Fruit fly (Drosophila melanogaster): Measurements from ENCODE around the gene CG12576.
A peak's percentile ranks its signal among the peaks of the same experiment; 100 is the strongest.

CG12576 gene

DNA sequence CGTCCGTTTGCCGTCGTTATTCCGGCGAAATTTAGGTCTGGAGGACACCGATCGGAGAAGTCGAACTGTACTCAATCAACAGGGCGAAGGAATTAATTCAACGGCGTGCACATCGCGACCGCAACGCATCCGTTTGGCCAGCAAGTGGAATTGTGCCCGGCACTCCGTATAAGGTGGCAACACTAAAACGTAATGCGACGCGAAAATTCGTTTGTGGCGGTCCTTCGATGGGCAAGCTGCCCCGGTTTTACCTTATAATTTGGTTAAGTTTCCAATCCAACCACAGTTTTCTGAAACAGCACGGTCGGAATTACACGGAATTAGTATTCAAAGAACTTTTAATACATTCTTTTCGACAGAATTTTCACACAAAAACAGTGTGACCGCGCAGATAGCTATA is 27.1 kb downstream of the CG12576 start, which contains the start of gene wap:
TSS of gene wap (minus strand) at position 400 of the 400 bp plus-strand sequence.
- TF ChIP-seq Crg-1 (GFP tag; optimal IDR thresholded peaks at IDR 0.05) (no peak), CG14711 (tag; optimal IDR thresholded peaks at IDR 0.05) (peak; percentile 62)

DNA sequence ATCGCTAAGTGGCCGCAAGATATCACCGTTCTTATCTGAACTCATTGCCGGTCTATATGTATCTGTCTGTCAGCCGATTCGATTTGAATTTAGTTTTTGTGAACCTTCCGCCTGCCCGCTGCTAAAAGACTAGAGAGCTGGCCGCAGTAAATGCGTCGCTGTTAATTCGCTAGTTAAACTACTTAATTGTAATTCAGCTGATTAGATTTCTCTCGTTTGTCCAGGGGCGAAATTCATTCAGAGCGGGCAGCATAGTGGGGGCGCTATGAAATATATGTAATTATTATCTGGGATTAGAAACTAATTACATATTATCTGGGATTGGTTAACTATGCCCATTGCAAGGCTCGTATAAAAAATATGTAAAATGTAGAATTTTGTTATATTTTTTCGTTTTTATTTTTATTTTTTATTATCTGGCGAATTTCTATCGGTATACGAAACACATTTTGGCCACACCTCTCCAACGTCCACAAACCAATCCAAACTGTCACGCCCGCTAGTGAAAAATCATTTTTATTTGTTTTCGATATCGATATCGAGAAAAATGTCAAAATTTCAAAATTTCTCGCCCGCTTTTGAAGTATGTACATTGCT is 32.9 kb downstream of the CG12576 start, which contains the start of the genes CG14615 and tilB:
TSS of gene CG14615 (minus strand) at position 301 of the 597 bp plus-strand sequence.
TSS of gene tilB (plus strand) at position 547 of the 597 bp plus-strand sequence.
- TF ChIP-seq tj (GFP tag; optimal IDR thresholded peaks at IDR 0.05) (no peak), CG11617 (GFP tag; optimal IDR thresholded peaks at IDR 0.05) (peak; percentile 49), Clk (GFP tag; optimal IDR thresholded peaks at IDR 0.05) (no peak), pad (GFP tag; optimal IDR thresholded peaks at IDR 0.05) (peak; percentile 21), cic (GFP tag; optimal IDR thresholded peaks at IDR 0.05) (peak; percentile 56), CG14711 (tag; optimal IDR thresholded peaks at IDR 0.05) (peak; percentile 55), kay (GFP tag; ENCODE audit: borderline replicate concordance) (peak; percentile 30), CG5204 (GFP tag; optimal IDR thresholded peaks at IDR 0.05) (peak; percentile 42), toe (GFP tag; optimal IDR thresholded peaks at IDR 0.05) (peak; percentile 28), CG7045 (GFP tag; optimal IDR thresholded peaks at IDR 0.05) (peak; percentile 24), Mnt (GFP tag; optimal IDR thresholded peaks at IDR 0.05) (peak; percentile 52), ovo (GFP tag; optimal IDR thresholded peaks at IDR 0.05) (no peak), cnc (optimal IDR thresholded peaks at IDR 0.05) (no peak), CG33017 (tag; optimal IDR thresholded peaks at IDR 0.05) (peak; percentile 39), CG7101 (tag; optimal IDR thresholded peaks at IDR 0.05) (peak; percentile 63), Crg-1 (GFP tag; optimal IDR thresholded peaks at IDR 0.05) (peak; percentile 18), CG12768 (GFP tag; optimal IDR thresholded peaks at IDR 0.05) (peak; percentile 68)

DNA sequence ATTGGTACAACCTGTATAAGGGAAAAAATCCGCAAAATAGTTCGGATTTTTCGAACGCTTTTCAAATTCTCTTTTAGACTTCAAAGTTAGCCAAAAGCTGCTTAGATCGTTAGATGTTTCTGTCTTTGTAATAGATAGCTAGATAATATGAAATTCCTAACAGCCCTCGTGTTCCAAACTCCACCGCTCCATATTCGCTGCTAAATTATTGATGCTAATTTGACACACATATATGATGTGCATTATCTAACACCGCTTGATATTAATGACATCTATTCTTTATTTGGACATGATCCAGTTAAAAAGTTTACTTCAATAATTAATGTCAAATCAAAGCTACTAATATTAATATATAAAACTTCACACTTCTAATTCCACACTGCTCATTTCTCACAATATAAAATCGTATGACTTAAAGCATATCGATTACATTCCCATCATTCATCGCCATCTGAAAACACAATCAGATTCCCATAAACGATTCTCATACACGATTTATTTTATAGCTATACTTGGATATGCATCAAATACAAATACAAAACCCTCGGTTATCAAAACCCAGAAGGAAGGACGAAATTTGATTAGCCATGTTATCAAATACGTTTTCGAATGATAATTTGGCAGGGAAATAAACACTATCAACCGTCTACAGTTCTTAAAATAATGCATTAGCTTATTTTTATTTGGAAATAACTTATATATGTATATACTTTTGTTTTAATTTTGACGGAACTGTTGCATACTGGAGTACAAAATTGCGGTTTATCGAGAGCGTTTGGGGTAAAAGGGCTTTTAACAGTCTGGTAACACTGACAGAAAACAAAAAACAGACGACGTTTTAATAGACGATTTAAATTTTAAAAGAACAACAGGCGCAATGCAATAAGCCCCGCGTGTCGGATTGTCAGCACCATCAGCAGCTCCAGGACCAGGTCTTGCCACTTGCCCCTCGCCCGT is 37.9 kb downstream of the CG12576 start, which contains the start of gene CG14621:
TSS of gene CG14621 (plus strand) at position 274 of the 957 bp plus-strand sequence.
- TF ChIP-seq CG1620 (GFP tag; optimal IDR thresholded peaks at IDR 0.05), result peak; percentile 21
- no peak for TF ChIP-seq cic (GFP tag; optimal IDR thresholded peaks at IDR 0.05)
- TF ChIP-seq bab1 (GFP tag; optimal IDR thresholded peaks at IDR 0.05), result peak; percentile 61
- TF ChIP-seq CG7101 (tag; optimal IDR thresholded peaks at IDR 0.05), result peak; percentile 13
- no peak for TF ChIP-seq tj (GFP tag; optimal IDR thresholded peaks at IDR 0.05)
- TF ChIP-seq toe (GFP tag; optimal IDR thresholded peaks at IDR 0.05), result no peak
- TF ChIP-seq CG14711 (tag; optimal IDR thresholded peaks at IDR 0.05), result peak; percentile 5
- TF ChIP-seq pad (GFP tag; optimal IDR thresholded peaks at IDR 0.05), result peak; percentile 52

DNA sequence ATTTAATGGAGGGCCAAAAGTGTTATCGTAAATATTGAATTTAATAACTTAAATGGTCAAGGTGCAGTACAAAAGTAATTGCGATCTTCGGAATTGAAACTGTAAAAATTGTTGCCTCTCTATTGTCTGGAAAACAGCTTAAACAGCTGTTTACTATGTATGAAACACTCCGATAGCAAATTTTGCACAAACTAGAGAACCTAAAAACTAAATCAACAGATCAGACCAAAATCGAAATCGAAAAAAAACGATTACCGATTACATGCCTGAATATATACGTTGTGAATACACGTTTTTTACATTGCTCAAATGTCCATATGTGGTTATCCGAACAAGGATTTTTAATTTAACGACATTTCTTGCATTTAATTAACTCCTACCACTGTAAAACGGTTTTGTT is 38.6 kb downstream of the CG12576 start:
- TF ChIP-seq Clk (GFP tag; optimal IDR thresholded peaks at IDR 0.05) (no peak), CG14711 (tag; optimal IDR thresholded peaks at IDR 0.05) (no peak), kay (GFP tag; ENCODE audit: borderline replicate concordance) (peak; percentile 51), CG5204 (GFP tag; optimal IDR thresholded peaks at IDR 0.05) (no peak), ovo (GFP tag; optimal IDR thresholded peaks at IDR 0.05) (no peak), Mnt (GFP tag; optimal IDR thresholded peaks at IDR 0.05) (no peak), Hr96 (GFP tag; optimal IDR thresholded peaks at IDR 0.05) (no peak), bab1 (GFP tag; optimal IDR thresholded peaks at IDR 0.05) (no peak)

DNA sequence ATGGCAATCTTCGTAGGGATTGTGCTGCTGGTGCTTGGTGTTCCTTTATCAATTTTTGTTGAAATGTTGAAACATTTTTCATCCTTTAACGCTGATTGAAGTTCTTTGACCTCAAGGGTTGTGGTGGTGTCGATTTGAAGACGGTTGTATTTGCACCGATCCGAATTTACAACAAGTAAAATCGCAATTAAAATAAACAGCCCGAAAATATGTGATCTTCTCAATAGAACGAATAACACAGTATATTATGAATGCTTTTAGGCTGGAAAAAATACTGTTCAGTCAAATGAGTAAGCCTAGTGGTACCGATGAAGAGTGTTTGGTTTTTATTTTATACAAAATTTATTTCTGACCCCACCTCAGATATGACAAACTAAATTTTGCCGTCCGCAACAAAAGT is 39.1 kb downstream of the CG12576 start:
- TF ChIP-seq CG14711 (tag; optimal IDR thresholded peaks at IDR 0.05) (no peak), ovo (GFP tag; optimal IDR thresholded peaks at IDR 0.05) (no peak), kay (GFP tag; ENCODE audit: borderline replicate concordance) (peak; percentile 43)

DNA sequence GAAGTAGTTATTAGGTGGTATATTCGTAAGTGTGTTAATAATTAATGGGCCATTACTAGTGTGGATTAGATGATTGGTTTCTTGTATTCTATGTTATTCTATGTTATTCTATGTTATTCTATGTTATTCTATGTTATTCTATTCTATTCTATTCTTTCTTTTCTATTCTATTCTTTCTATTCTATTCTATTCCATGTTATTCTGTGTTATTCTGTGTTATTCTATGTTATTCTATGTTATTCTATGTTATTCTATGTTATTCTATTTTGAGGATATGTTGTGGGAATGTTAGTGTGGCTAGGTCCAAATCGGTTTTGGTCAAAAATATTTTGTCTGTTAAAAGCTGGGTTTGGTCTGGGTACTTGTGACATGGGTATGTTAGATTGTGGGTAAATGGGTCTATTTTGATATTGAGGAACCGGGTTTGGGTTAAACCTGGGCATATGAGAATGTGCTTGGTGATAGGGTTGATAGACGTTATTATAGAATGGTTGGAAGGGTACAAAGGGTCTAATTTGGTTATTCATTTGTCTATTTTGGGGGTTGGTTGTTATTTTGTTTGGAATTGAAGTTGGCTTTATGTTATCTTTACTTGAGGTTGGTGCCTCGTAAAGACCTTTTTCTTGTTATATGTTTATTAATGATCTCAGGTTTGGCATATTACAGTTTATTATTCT is 49.1 kb downstream of the CG12576 start:
- TF ChIP-seq kay (GFP tag; ENCODE audit: borderline replicate concordance) (peak; percentile 98), toe (GFP tag; optimal IDR thresholded peaks at IDR 0.05) (peak; percentile 97), CG14711 (tag; optimal IDR thresholded peaks at IDR 0.05) (peak; percentile 41), Mnt (GFP tag; optimal IDR thresholded peaks at IDR 0.05) (peak; percentile 50)
